Fruit fly (Drosophila melanogaster) whole organism, embryonic: ENCODE results near the gene CG34125.

Experiments used
- Aef1 ChIP-seq: fragments of 200-800 bp; sonication (Bioruptor generic); IDR thresholded peaks from 3 replicates; pipeline ENCODE4 v1.3.6; 2022; ENCODE audit warnings: missing biosample characterization, missing genetic modification characterization
- Atf3 ChIP-seq: fragments of 200-800 bp; sonication (Bioruptor generic); optimal IDR thresholded peaks from 3 replicates; lab custom pipeline; 2016; ENCODE audit warnings: missing biosample characterization, missing genetic modification characterization
- CG14965 ChIP-seq: fragments of 200-800 bp; sonication (Bioruptor generic); optimal IDR thresholded peaks from 2 replicates; lab custom pipeline; 2016; ENCODE audit warnings: missing biosample characterization, missing genetic modification characterization, borderline replicate concordance
- CG15269 ChIP-seq: fragments of 200-800 bp; sonication (Bioruptor generic); optimal IDR thresholded peaks from 2 replicates; lab custom pipeline; 2018; ENCODE audit warnings: missing biosample characterization, mild to moderate bottlenecking, missing genetic modification characterization, moderate library complexity
- CG17361 ChIP-seq: fragments of 200-800 bp; sonication (Bioruptor generic); IDR thresholded peaks from 3 replicates; pipeline ENCODE4 v1.3.6; 2022; ENCODE audit warnings: missing biosample characterization, missing genetic modification characterization
- CG17385 ChIP-seq: fragments of 200-800 bp; sonication (Bioruptor generic); optimal IDR thresholded peaks from 3 replicates; lab custom pipeline; 2018; ENCODE audit warnings: missing biosample characterization, mild to moderate bottlenecking, missing genetic modification characterization
- CG18619 ChIP-seq: fragments of 200-800 bp; sonication (Bioruptor generic); optimal IDR thresholded peaks from 3 replicates; lab custom pipeline; 2017; ENCODE audit warnings: missing biosample characterization, mild to moderate bottlenecking, missing genetic modification characterization
- CG2129 ChIP-seq: fragments of 200-800 bp; sonication (Bioruptor generic); IDR thresholded peaks from 2 replicates; pipeline ENCODE4 v1.3.6; 2022; ENCODE audit warnings: missing biosample characterization, missing genetic modification characterization; ENCODE audit not compliant: partially characterized antibody
- CG3995 ChIP-seq: fragments of 200-800 bp; sonication (Bioruptor generic); optimal IDR thresholded peaks from 3 replicates; lab custom pipeline; 2016; ENCODE audit warnings: missing biosample characterization, missing genetic modification characterization
- CG4282 ChIP-seq: fragments of 200-800 bp; sonication (Bioruptor generic); optimal IDR thresholded peaks from 2 replicates; lab custom pipeline; 2016; ENCODE audit warnings: missing biosample characterization, missing genetic modification characterization
- CG4617 ChIP-seq: fragments of 200-800 bp; sonication (Bioruptor generic); optimal IDR thresholded peaks from 3 replicates; lab custom pipeline; 2016; ENCODE audit warnings: missing biosample characterization, missing genetic modification characterization, borderline replicate concordance
- CG4707 ChIP-seq: fragments of 200-800 bp; sonication (Bioruptor generic); optimal IDR thresholded peaks from 2 replicates; lab custom pipeline; 2018; ENCODE audit warnings: missing biosample characterization, mild to moderate bottlenecking, missing genetic modification characterization, moderate library complexity
- CG6175 ChIP-seq: fragments of 200-800 bp; sonication (Bioruptor generic); IDR thresholded peaks from 3 replicates; pipeline ENCODE4 v1.3.6; 2022; ENCODE audit warnings: missing biosample characterization, missing genetic modification characterization
- CG7556 ChIP-seq: fragments of 200-800 bp; sonication (Bioruptor generic); optimal IDR thresholded peaks from 2 replicates; lab custom pipeline; 2017; ENCODE audit warnings: missing biosample characterization, mild to moderate bottlenecking, missing genetic modification characterization
- CG7745 ChIP-seq: fragments of 200-800 bp; sonication (Bioruptor generic); optimal IDR thresholded peaks from 2 replicates; lab custom pipeline; 2018; ENCODE audit warnings: missing biosample characterization, mild to moderate bottlenecking, missing genetic modification characterization, moderate library complexity
- Dfd ChIP-seq, 2 experiments: fragments of >200 bp; optimal IDR thresholded peaks; 2 replicates each; lab custom pipeline; 2017; ENCODE audit warnings: missing biosample characterization in 2 of 2, missing genetic modification characterization in 2 of 2
- Doc2 ChIP-seq: fragments of 200-800 bp; sonication (Bioruptor generic); IDR thresholded peaks from 2 replicates; pipeline ENCODE4 v1.3.6; 2022; ENCODE audit warnings: missing biosample characterization, missing genetic modification characterization
- Dp ChIP-seq: fragments of 200-800 bp; sonication (Bioruptor generic); optimal IDR thresholded peaks from 2 replicates; lab custom pipeline; 2018; ENCODE audit warnings: missing biosample characterization, mild to moderate bottlenecking, missing genetic modification characterization, moderate library complexity
- ERR ChIP-seq: fragments of 200-800 bp; sonication (Bioruptor generic); optimal IDR thresholded peaks from 2 replicates; lab custom pipeline; 2016; ENCODE audit warnings: missing biosample characterization, missing genetic modification characterization
- Fer2 ChIP-seq: fragments of 200-800 bp; sonication (Bioruptor generic); optimal IDR thresholded peaks from 2 replicates; lab custom pipeline; 2018; ENCODE audit warnings: missing biosample characterization, mild to moderate bottlenecking, missing genetic modification characterization, moderate library complexity
- HHEX ChIP-seq: fragments of 200-800 bp; sonication (Bioruptor generic); optimal IDR thresholded peaks from 3 replicates; lab custom pipeline; 2017; ENCODE audit warnings: missing biosample characterization, mild to moderate bottlenecking, missing genetic modification characterization, missing genetic modification reagents
- Hr3 ChIP-seq: fragments of 200-800 bp; sonication (Bioruptor generic); optimal IDR thresholded peaks from 3 replicates; lab custom pipeline; 2016; ENCODE audit warnings: missing biosample characterization, missing genetic modification characterization
- Hr78 ChIP-seq, 2 experiments: fragments of 200-800 bp in 1 of 2; fragments of >200 bp in 1 of 2; sonication (Bioruptor generic) in 1 of 2; optimal IDR thresholded peaks; 2 replicates each; lab custom pipeline; 2017 to 2019; ENCODE audit warnings: missing biosample characterization in 2 of 2, missing genetic modification characterization in 2 of 2, mild to moderate bottlenecking in 1 of 2, moderate library complexity in 1 of 2
- Myb ChIP-seq: fragments of 200-800 bp; sonication (Bioruptor generic); optimal IDR thresholded peaks from 2 replicates; lab custom pipeline; 2016; ENCODE audit warnings: missing biosample characterization, missing genetic modification characterization
- NC2α ChIP-seq: fragments of 200-800 bp; sonication (Bioruptor generic); optimal IDR thresholded peaks from 2 replicates; lab custom pipeline; 2016; ENCODE audit warnings: missing biosample characterization, missing genetic modification characterization
- Oaz ChIP-seq: fragments of 200-800 bp; sonication (Bioruptor generic); IDR thresholded peaks from 2 replicates; pipeline ENCODE4 v1.3.6; 2022; ENCODE audit warnings: missing biosample characterization, missing genetic modification characterization
- Rx ChIP-seq: fragments of 200-800 bp; sonication (Bioruptor generic); IDR thresholded peaks from 2 replicates; pipeline ENCODE4 v1.3.6; 2022; ENCODE audit warnings: missing biosample characterization, missing genetic modification characterization
- Six4 ChIP-seq: fragments of 200-800 bp; sonication (Bioruptor generic); optimal IDR thresholded peaks from 2 replicates; lab custom pipeline; 2016; ENCODE audit warnings: missing biosample characterization, missing genetic modification characterization
- TFAM ChIP-seq: fragments of 200-800 bp; sonication (Bioruptor generic); optimal IDR thresholded peaks from 2 replicates; lab custom pipeline; 2017; ENCODE audit warnings: missing biosample characterization, missing genetic modification characterization, inconsistent platforms
- aop ChIP-seq: fragments of 200-800 bp; sonication (Bioruptor generic); IDR thresholded peaks from 2 replicates; pipeline ENCODE4 v1.3.6; 2022; ENCODE audit warnings: missing biosample characterization, missing genetic modification characterization
- ato ChIP-seq: fragments of 200-800 bp; sonication (Bioruptor generic); IDR thresholded peaks from 2 replicates; pipeline ENCODE4 v1.3.6; 2022; ENCODE audit warnings: missing biosample characterization, missing genetic modification characterization; ENCODE audit not compliant: partially characterized antibody
- bcd ChIP-seq: fragments of 200-800 bp; sonication (Bioruptor generic); optimal IDR thresholded peaks from 2 replicates; lab custom pipeline; 2017; ENCODE audit warnings: missing biosample characterization, mild to moderate bottlenecking, missing genetic modification characterization
- bowl ChIP-seq: fragments of 200-800 bp; sonication (Bioruptor generic); IDR thresholded peaks from 2 replicates; pipeline ENCODE4 v1.3.6; 2022; ENCODE audit warnings: missing biosample characterization, missing genetic modification characterization
- gcm ChIP-seq: fragments of 200-800 bp; sonication (Bioruptor generic); optimal IDR thresholded peaks from 2 replicates; lab custom pipeline; 2019; ENCODE audit warnings: missing biosample characterization, mild to moderate bottlenecking, missing genetic modification characterization, moderate library complexity
- gfzf ChIP-seq: fragments of 200-800 bp; sonication (Bioruptor generic); optimal IDR thresholded peaks from 2 replicates; lab custom pipeline; 2016; ENCODE audit warnings: missing biosample characterization, mild to moderate bottlenecking, missing genetic modification characterization, moderate library complexity
- kni ChIP-seq: fragments of 200-800 bp; sonication (Bioruptor generic); optimal IDR thresholded peaks from 3 replicates; lab custom pipeline; 2017; ENCODE audit warnings: mild to moderate bottlenecking, missing biosample characterization, missing genetic modification reagents, missing genetic modification characterization
- maf-S ChIP-seq: fragments of 200-800 bp; sonication (Bioruptor generic); optimal IDR thresholded peaks from 2 replicates; lab custom pipeline; 2016; ENCODE audit warnings: missing biosample characterization, missing genetic modification characterization
- nerfin-1 ChIP-seq: fragments of 200-800 bp; sonication (Bioruptor generic); optimal IDR thresholded peaks from 3 replicates; lab custom pipeline; 2019; ENCODE audit warnings: missing biosample characterization, mild to moderate bottlenecking, missing genetic modification characterization, moderate library complexity
- nmo ChIP-seq: fragments of 200-800 bp; sonication (Bioruptor generic); optimal IDR thresholded peaks from 2 replicates; lab custom pipeline; 2018; ENCODE audit warnings: missing biosample characterization, mild to moderate bottlenecking, missing genetic modification characterization, moderate library complexity
- p53 ChIP-seq: fragments of 200-800 bp; sonication (Bioruptor generic); optimal IDR thresholded peaks from 2 replicates; lab custom pipeline; 2016; ENCODE audit warnings: missing biosample characterization, missing genetic modification characterization
- pan ChIP-seq, 4 experiments: fragments of >200 bp in 3 of 4; fragments of 200-800 bp in 1 of 4; sonication (Bioruptor generic) in 1 of 4; optimal IDR thresholded peaks in 3 of 4; IDR thresholded peaks in 1 of 4; 2 replicates each; pipeline versions ENCODE4 v1.3.6 to Lab custom; 2017 to 2022; ENCODE audit warnings: missing biosample characterization in 2 of 4, missing genetic modification characterization in 2 of 4, mixed read lengths in 1 of 4
- pho ChIP-seq: fragments of 200-800 bp; sonication (Bioruptor generic); optimal IDR thresholded peaks from 2 replicates; lab custom pipeline; 2016; ENCODE audit warnings: missing biosample characterization, missing genetic modification characterization
- pros ChIP-seq: fragments of 200-800 bp; sonication (Bioruptor generic); optimal IDR thresholded peaks from 3 replicates; lab custom pipeline; 2019; ENCODE audit warnings: missing biosample characterization, mild to moderate bottlenecking, missing genetic modification characterization, moderate library complexity
- row ChIP-seq: fragments of 200-800 bp; sonication (Bioruptor generic); IDR thresholded peaks from 3 replicates; pipeline ENCODE4 v1.3.6; 2022; ENCODE audit warnings: missing biosample characterization, missing genetic modification characterization
- tap ChIP-seq: fragments of 200-800 bp; optimal IDR thresholded peaks from 3 replicates; lab custom pipeline; 2019; ENCODE audit warnings: missing biosample characterization, mild to moderate bottlenecking, missing genetic modification characterization, moderate library complexity
- ttk ChIP-seq: fragments of 200-800 bp; sonication (Bioruptor generic); IDR thresholded peaks from 2 replicates; pipeline ENCODE4 v2.1.2; 2022; ENCODE audit warnings: missing biosample characterization, missing genetic modification characterization
- tup ChIP-seq: fragments of 200-800 bp; sonication (Bioruptor generic); optimal IDR thresholded peaks from 2 replicates; lab custom pipeline; 2016; ENCODE audit warnings: missing biosample characterization, mild to moderate bottlenecking, missing genetic modification characterization, moderate library complexity
- zfh2 ChIP-seq: fragments of 200-800 bp; sonication (Bioruptor generic); optimal IDR thresholded peaks from 2 replicates; lab custom pipeline; 2016; ENCODE audit warnings: missing biosample characterization, missing genetic modification characterization

Gene CG34125

dm6 chr2L:5004677-5005463 is 39.4 kb downstream of the CG34125 start (continued):
- TF ChIP-seq NC2α (peak; percentile 83), Aef1 (GFP tag; lab: Robert Waterston, UW) (peak; percentile 96), CG3995 (GFP tag; lab: Kevin White, UChicago) (peak; percentile 50), ato (GFP tag; lab: Robert Waterston, UW) (no peak), tup (GFP tag; lab: Kevin White, UChicago) (peak; percentile 90), pho (GFP tag; lab: Kevin White, UChicago) (peak; percentile 97), Hr3 (GFP tag; lab: Kevin White, UChicago) (peak; percentile 92), CG17385 (GFP tag; lab: Kevin White, UChicago) (peak; percentile 91), CG7745 (tag; lab: Kevin White, UChicago) (no peak), pros (GFP tag; lab: Kevin White, UChicago) (no peak), p53 (GFP tag; lab: Kevin White, UChicago) (peak; percentile 89), TFAM (GFP tag; lab: Kevin White, UChicago) (peak; percentile 44), ERR (GFP tag; lab: Kevin White, UChicago) (peak; percentile 95), tap (tag; lab: Kevin White, UChicago) (peak; percentile 92), bowl (GFP tag; lab: Robert Waterston, UW) (peak; percentile 84; the same call in 1 of the 2 replicates), Six4 (GFP tag; lab: Kevin White, UChicago) (peak; percentile 91), Hr78 (GFP tag; optimal IDR thresholded peaks at IDR 0.05; lab: Kevin White, UChicago) (no peak), nerfin-1 (tag; lab: Kevin White, UChicago) (peak; percentile 86), CG4707 (peak; percentile 80), bcd (GFP tag; lab: Kevin White, UChicago) (peak; percentile 94), Doc2 (GFP tag; lab: Robert Waterston, UW) (peak; percentile 81), CG14965 (GFP tag; lab: Kevin White, UChicago) (peak; percentile 74), gfzf (GFP tag; lab: Kevin White, UChicago) (peak; percentile 11), nmo (peak; percentile 92), CG4617 (GFP tag; lab: Kevin White, UChicago) (peak; percentile 78), Fer2 (tag; lab: Kevin White, UChicago) (peak; percentile 93), CG18619 (GFP tag; lab: Kevin White, UChicago) (peak; percentile 91), Atf3 (GFP tag; lab: Kevin White, UChicago) (peak; percentile 85), aop (peak; percentile 84), Rx (peak; percentile 91), Dfd (GFP tag; optimal IDR thresholded peaks at IDR 0.05; lab: Kevin White, UChicago) (no peak), maf-S (GFP tag; lab: Kevin White, UChicago) (peak; percentile 93), gcm (GFP tag; lab: Kevin White, UChicago) (peak; percentile 87), zfh2 (GFP tag; lab: Kevin White, UChicago) (peak; percentile 95), row (peak; percentile 98), pan (optimal IDR thresholded peaks at IDR 0.05; lab: Kevin White, UChicago) (no peak), pan (GFP tag; optimal IDR thresholded peaks at IDR 0.05 in 1 of 2, IDR thresholded peaks at IDR 0.05 in 1 of 2) (peak in 1 of 2 experiments; percentile 97), Myb (peak; percentile 83), CG6175 (GFP tag; lab: Robert Waterston, UW) (peak; percentile 93), CG4282 (GFP tag; lab: Kevin White, UChicago) (peak; percentile 88), CG17361 (GFP tag; lab: Robert Waterston, UW) (peak; percentile 92), HHEX (GFP tag; lab: Kevin White, UChicago) (peak; percentile 94), Dp (GFP tag; lab: Kevin White, UChicago) (no peak), Oaz (GFP tag; lab: Robert Waterston, UW) (peak; percentile 90), CG7556 (GFP tag; lab: Kevin White, UChicago) (peak; percentile 96), CG15269 (peak; percentile 96), kni (peak; percentile 47), ttk (GFP tag; lab: Robert Waterston, UW) (peak; percentile 93), CG2129 (GFP tag; lab: Robert Waterston, UW) (no peak)
